Worm (Caenorhabditis elegans) whole organism, L2 larva: ENCODE results near the gene T05A8.6.

Experiments
- skn-1 ChIP-seq: sonication (generic microtip); optimal IDR thresholded peaks from 2 replicates; lab custom pipeline; 2017; ENCODE audit warnings: missing biosample characterization, missing genetic modification characterization
- ztf-4 ChIP-seq: fragments of 150-350 bp; optimal IDR thresholded peaks from 2 replicates; lab custom pipeline; 2014; ENCODE audit warnings: missing biosample characterization, missing genetic modification characterization

- TF ChIP-seq skn-1 (tag; lab: Kevin White, UChicago), result no peak
- no peak for TF ChIP-seq ztf-4
These were observed 5.3 kb downstream of the T05A8.6 start for ce11 chrII:2734266-2734665.
